Fruit fly (Drosophila melanogaster): ENCODE results near the gene aay.

Gene aay

DNA sequence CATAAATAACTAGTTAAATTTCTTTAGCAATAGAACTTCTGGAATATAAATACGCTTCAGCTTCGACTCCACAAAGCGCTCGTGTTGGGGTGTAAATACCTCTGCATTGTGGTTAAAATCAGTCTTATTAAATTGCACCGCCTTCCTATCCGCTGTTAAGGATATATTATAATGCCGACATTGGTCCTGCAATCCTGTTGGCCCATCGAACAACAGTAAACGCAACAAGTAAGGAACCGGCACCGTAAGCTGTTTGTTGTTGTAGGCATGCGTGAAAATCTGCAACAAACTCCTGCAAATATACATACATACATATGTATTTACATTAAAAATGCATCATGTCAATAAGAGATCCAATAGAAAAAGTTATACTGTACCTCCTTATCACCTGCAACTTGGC is 33.3 kb downstream of the aay start (continued):
- TF ChIP-seq Hmr (GFP tag; optimal IDR thresholded peaks at IDR 0.05) (no peak), Lim3 (GFP tag; IDR thresholded peaks at IDR 0.05) (no peak), CG31365 (tag; optimal IDR thresholded peaks at IDR 0.05) (no peak), caup (GFP tag; optimal IDR thresholded peaks at IDR 0.05; ENCODE audit: severe bottlenecking) (no peak), CG17186 (GFP tag; optimal IDR thresholded peaks at IDR 0.05) (no peak), Kr (GFP tag; optimal IDR thresholded peaks at IDR 0.05) (no peak), CG43689 (GFP tag; IDR thresholded peaks at IDR 0.05) (no peak), slp2 (GFP tag; optimal IDR thresholded peaks at IDR 0.05) (no peak), CG6654 (GFP tag; optimal IDR thresholded peaks at IDR 0.05) (no peak), Jarid2 (GFP tag; optimal IDR thresholded peaks at IDR 0.05) (no peak), E2f2 (GFP tag; IDR thresholded peaks at IDR 0.05) (no peak), wor (GFP tag; IDR thresholded peaks at IDR 0.05) (no peak), HLH54F (GFP tag; optimal IDR thresholded peaks at IDR 0.05) (no peak), CG8944 (GFP tag; optimal IDR thresholded peaks at IDR 0.05) (no peak)

DNA sequence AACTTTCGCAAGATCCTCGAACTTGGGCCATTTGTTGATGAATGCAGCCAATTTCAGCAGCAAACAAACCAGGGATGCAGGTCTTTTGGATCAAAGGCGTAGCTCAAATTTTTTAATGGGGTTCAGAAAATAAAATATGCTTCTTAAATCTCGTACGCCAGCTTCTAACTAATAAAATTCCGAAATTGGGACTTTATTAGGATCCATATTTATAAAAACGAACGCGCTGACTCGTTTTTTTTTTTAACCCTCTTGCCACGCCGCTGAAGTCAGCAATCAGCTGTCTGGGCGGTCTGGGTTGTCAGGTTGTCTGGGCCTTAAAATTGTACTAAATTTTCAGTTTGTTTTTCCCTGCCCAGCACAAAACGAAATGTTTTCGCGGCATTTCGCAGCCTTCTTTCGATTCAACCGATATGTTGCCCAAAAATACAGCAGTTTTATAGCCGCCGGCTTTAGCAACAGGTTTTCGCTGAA is 34.6 kb downstream of the aay start, which contains the start of gene CG3437:
CG3437 (minus strand) TSS at position 51 of the 474 bp plus-strand sequence.
- TF ChIP-seq CG15696 (tag; optimal IDR thresholded peaks at IDR 0.05) (peak; percentile 98), B-H2 (GFP tag; optimal IDR thresholded peaks at IDR 0.05) (peak; percentile 99), CG3847 (GFP tag; IDR thresholded peaks at IDR 0.05) (peak; percentile 99), Ravus (GFP tag; IDR thresholded peaks at IDR 0.05) (peak; percentile 96), tx (GFP tag; optimal IDR thresholded peaks at IDR 0.05) (peak; percentile 98), CG2678 (tag; optimal IDR thresholded peaks at IDR 0.05) (peak; percentile 99), CG15601 (tag; optimal IDR thresholded peaks at IDR 0.05) (peak; percentile 97), CG17359 (tag; optimal IDR thresholded peaks at IDR 0.05) (peak; percentile 99), CG3726 (GFP tag; IDR thresholded peaks at IDR 0.05) (peak; percentile 99), vfl (GFP tag; optimal IDR thresholded peaks at IDR 0.05) (peak; percentile 97), CG12219 (GFP tag; optimal IDR thresholded peaks at IDR 0.05) (peak; percentile 98), CG7372 (GFP tag; IDR thresholded peaks at IDR 0.05) (peak; percentile 99), lola (GFP tag; optimal IDR thresholded peaks at IDR 0.05) (peak in 1 of 3 experiments; percentile 97), cg (GFP tag; optimal IDR thresholded peaks at IDR 0.05) (no peak), Fer1 (GFP tag; optimal IDR thresholded peaks at IDR 0.05) (peak; percentile 99), Hr39 (optimal IDR thresholded peaks at IDR 0.05) (no peak), CoRest (tag; optimal IDR thresholded peaks at IDR 0.05) (peak; percentile 99), unc-4 (GFP tag; IDR thresholded peaks at IDR 0.05; ENCODE audit: partially characterized antibody) (0 out of 2 replicates have a peak, but pooled peaks have one; percentile 30), nmo (GFP tag; optimal IDR thresholded peaks at IDR 0.05) (peak; percentile 99), stc (GFP tag; IDR thresholded peaks at IDR 0.05) (peak; percentile 99), Med (GFP tag) (peak; percentile 100), CkIIα-i1 (GFP tag; IDR thresholded peaks at IDR 0.05) (peak; percentile 96), CG17186 (GFP tag; optimal IDR thresholded peaks at IDR 0.05) (peak; percentile 95), gt (GFP tag; IDR thresholded peaks at IDR 0.05) (peak; percentile 99), Spps (tag; optimal IDR thresholded peaks at IDR 0.05) (peak; percentile 96), CG12769 (tag; optimal IDR thresholded peaks at IDR 0.05) (peak; percentile 99), exex (tag; optimal IDR thresholded peaks at IDR 0.05) (peak; percentile 93), mirr (GFP tag; optimal IDR thresholded peaks at IDR 0.05) (peak; percentile 99), zen2 (GFP tag; IDR thresholded peaks at IDR 0.05; ENCODE audit: partially characterized antibody) (no peak), mld (GFP tag; IDR thresholded peaks at IDR 0.05; ENCODE audit: partially characterized antibody) (no peak), schlank (tag; optimal IDR thresholded peaks at IDR 0.05) (peak; percentile 96), CG6791 (GFP tag; IDR thresholded peaks at IDR 0.05; ENCODE audit: partially characterized antibody) (no peak), CG2120 (GFP tag; optimal IDR thresholded peaks at IDR 0.05) (peak; percentile 99), Rfx (GFP tag; IDR thresholded peaks at IDR 0.05) (peak; percentile 100), luna (GFP tag; optimal IDR thresholded peaks at IDR 0.05) (peak; percentile 90), danr (GFP tag; IDR thresholded peaks at IDR 0.05) (peak; percentile 99), CG11093 (GFP tag; IDR thresholded peaks at IDR 0.05) (peak; percentile 99)

All from whole organism, embryonic.